Fruit fly (Drosophila melanogaster) whole organism, embryonic: ENCODE results near the gene Rh2.
A peak's percentile ranks its signal among the peaks of the same experiment; 100 is the strongest.

Source experiments
- Bdp1 ChIP-seq: fragments of 200-800 bp; sonication (Bioruptor generic); optimal IDR thresholded peaks from 3 replicates; lab custom pipeline; 2016; ENCODE audit warnings: missing biosample characterization, missing genetic modification characterization
- CG10462 ChIP-seq: fragments of 200-800 bp; sonication (Bioruptor generic); optimal IDR thresholded peaks from 2 replicates; lab custom pipeline; 2016; ENCODE audit warnings: missing biosample characterization, missing genetic modification characterization
- CG12155 ChIP-seq: fragments of 200-800 bp; sonication (Bioruptor generic); optimal IDR thresholded peaks from 3 replicates; lab custom pipeline; 2016; ENCODE audit warnings: missing biosample characterization, missing genetic modification characterization
- CG12391 ChIP-seq: fragments of 200-800 bp; sonication (Bioruptor generic); optimal IDR thresholded peaks from 3 replicates; lab custom pipeline; 2018; ENCODE audit warnings: missing biosample characterization, mild to moderate bottlenecking, missing genetic modification characterization, moderate library complexity
- CG12769 ChIP-seq: fragments of 200-800 bp; sonication (Bioruptor generic); optimal IDR thresholded peaks from 2 replicates; lab custom pipeline; 2019; ENCODE audit warnings: missing biosample characterization, mild to moderate bottlenecking, missing genetic modification characterization, moderate library complexity
- CG13624 ChIP-seq: fragments of 200-800 bp; sonication (Bioruptor generic); optimal IDR thresholded peaks from 2 replicates; lab custom pipeline; 2016; ENCODE audit warnings: missing biosample characterization, missing genetic modification characterization
- CG15011 ChIP-seq: fragments of 200-800 bp; sonication (Bioruptor generic); optimal IDR thresholded peaks from 3 replicates; lab custom pipeline; 2018; ENCODE audit warnings: missing biosample characterization, mild to moderate bottlenecking, missing genetic modification characterization
- CG15479 ChIP-seq: fragments of 200-800 bp; sonication (Bioruptor generic); optimal IDR thresholded peaks from 3 replicates; lab custom pipeline; 2019; ENCODE audit warnings: missing biosample characterization, mild to moderate bottlenecking, missing genetic modification characterization, moderate library complexity
- CG16779 ChIP-seq: fragments of 200-800 bp; sonication (Bioruptor generic); IDR thresholded peaks from 2 replicates; pipeline ENCODE4 v1.3.6; 2022; ENCODE audit warnings: missing biosample characterization, missing genetic modification characterization
- CG17568 ChIP-seq: fragments of 200-800 bp; sonication (Bioruptor generic); optimal IDR thresholded peaks from 2 replicates; lab custom pipeline; 2018; ENCODE audit warnings: missing biosample characterization, mild to moderate bottlenecking, missing genetic modification characterization, moderate library complexity
- CG18476 ChIP-seq: fragments of 200-800 bp; sonication (Bioruptor generic); optimal IDR thresholded peaks from 2 replicates; lab custom pipeline; 2016; ENCODE audit warnings: missing biosample characterization, mild to moderate bottlenecking, missing genetic modification characterization
- CG18599 ChIP-seq: fragments of 200-800 bp; sonication (Bioruptor generic); optimal IDR thresholded peaks from 3 replicates; lab custom pipeline; 2017; ENCODE audit warnings: missing biosample characterization, missing genetic modification characterization, mild to moderate bottlenecking, moderate library complexity, missing genetic modification reagents
- CG2129 ChIP-seq: fragments of 200-800 bp; sonication (Bioruptor generic); IDR thresholded peaks from 2 replicates; pipeline ENCODE4 v1.3.6; 2022; ENCODE audit warnings: missing biosample characterization, missing genetic modification characterization; ENCODE audit not compliant: partially characterized antibody
- CG2875 ChIP-seq: fragments of 200-800 bp; sonication (Bioruptor generic); optimal IDR thresholded peaks from 2 replicates; lab custom pipeline; 2017; ENCODE audit warnings: missing biosample characterization, mild to moderate bottlenecking, missing genetic modification characterization, missing genetic modification reagents
- CG30020 ChIP-seq: fragments of 200-800 bp; optimal IDR thresholded peaks from 2 replicates; lab custom pipeline; 2019; ENCODE audit warnings: missing biosample characterization, mild to moderate bottlenecking, missing genetic modification characterization, moderate library complexity
- CG43689 ChIP-seq: fragments of 200-800 bp; sonication (Bioruptor generic); IDR thresholded peaks from 2 replicates; pipeline ENCODE4 v1.3.6; 2022; ENCODE audit warnings: missing biosample characterization, missing genetic modification characterization
- CG6175 ChIP-seq: fragments of 200-800 bp; sonication (Bioruptor generic); IDR thresholded peaks from 3 replicates; pipeline ENCODE4 v1.3.6; 2022; ENCODE audit warnings: missing biosample characterization, missing genetic modification characterization
- CG6654 ChIP-seq: fragments of 200-800 bp; sonication (Bioruptor generic); optimal IDR thresholded peaks from 2 replicates; lab custom pipeline; 2017; ENCODE audit warnings: missing biosample characterization, mild to moderate bottlenecking, missing genetic modification characterization
- CG7745 ChIP-seq: fragments of 200-800 bp; sonication (Bioruptor generic); optimal IDR thresholded peaks from 2 replicates; lab custom pipeline; 2018; ENCODE audit warnings: missing biosample characterization, mild to moderate bottlenecking, missing genetic modification characterization, moderate library complexity
- CG7839 ChIP-seq: fragments of 200-800 bp; sonication (Bioruptor generic); optimal IDR thresholded peaks from 3 replicates; lab custom pipeline; 2018; ENCODE audit warnings: missing biosample characterization, mild to moderate bottlenecking, missing genetic modification characterization, moderate library complexity
- Camta ChIP-seq: fragments of 200-800 bp; sonication (Bioruptor generic); optimal IDR thresholded peaks from 2 replicates; lab custom pipeline; 2016; ENCODE audit warnings: missing biosample characterization, missing genetic modification characterization
- CkIIα-i1 ChIP-seq: fragments of 200-800 bp; sonication (Bioruptor generic); IDR thresholded peaks from 2 replicates; pipeline ENCODE4 v1.3.6; 2022; ENCODE audit warnings: missing biosample characterization, missing genetic modification characterization
- CrebB ChIP-seq: fragments of 200-800 bp; sonication (Bioruptor generic); optimal IDR thresholded peaks from 3 replicates; lab custom pipeline; 2018; ENCODE audit warnings: missing biosample characterization, mild to moderate bottlenecking, missing genetic modification characterization
- Dek ChIP-seq: fragments of 200-800 bp; sonication (Bioruptor generic); optimal IDR thresholded peaks from 3 replicates; lab custom pipeline; 2019; ENCODE audit warnings: missing biosample characterization, mild to moderate bottlenecking, missing genetic modification characterization, moderate library complexity
- Dref ChIP-seq: fragments of 200-800 bp; sonication (Bioruptor generic); IDR thresholded peaks from 2 replicates; pipeline ENCODE4 v1.3.6; 2022; ENCODE audit warnings: missing biosample characterization, missing genetic modification characterization
- ERR ChIP-seq: fragments of 200-800 bp; sonication (Bioruptor generic); optimal IDR thresholded peaks from 2 replicates; lab custom pipeline; 2016; ENCODE audit warnings: missing biosample characterization, missing genetic modification characterization
- Ets65A ChIP-seq: fragments of 200-800 bp; sonication (Bioruptor generic); peaks from one replicate; lab custom pipeline; 2016; ENCODE audit warnings: missing biosample characterization, missing genetic modification characterization
- Fer2 ChIP-seq: fragments of 200-800 bp; sonication (Bioruptor generic); optimal IDR thresholded peaks from 2 replicates; lab custom pipeline; 2018; ENCODE audit warnings: missing biosample characterization, mild to moderate bottlenecking, missing genetic modification characterization, moderate library complexity
- Fer3 ChIP-seq: fragments of 200-800 bp; sonication (Bioruptor generic); optimal IDR thresholded peaks from 2 replicates; lab custom pipeline; 2018; ENCODE audit warnings: missing biosample characterization, mild to moderate bottlenecking, missing genetic modification characterization, moderate library complexity
- HmgZ ChIP-seq: fragments of 200-800 bp; sonication (Bioruptor generic); optimal IDR thresholded peaks from 2 replicates; lab custom pipeline; 2018; ENCODE audit warnings: missing biosample characterization, mild to moderate bottlenecking, missing genetic modification characterization
- Neu2 ChIP-seq: fragments of 200-800 bp; sonication (Bioruptor generic); optimal IDR thresholded peaks from 3 replicates; lab custom pipeline; 2016; ENCODE audit warnings: missing biosample characterization, missing genetic modification characterization, borderline replicate concordance
- Nf-YA ChIP-seq: fragments of 200-800 bp; sonication (Bioruptor generic); IDR thresholded peaks from 2 replicates; pipeline ENCODE4 v1.3.6; 2022; ENCODE audit warnings: missing biosample characterization, missing genetic modification characterization
- Nf-YC ChIP-seq: fragments of 200-800 bp; optimal IDR thresholded peaks from 3 replicates; lab custom pipeline; 2019; ENCODE audit warnings: missing biosample characterization, mild to moderate bottlenecking, missing genetic modification characterization, moderate library complexity
- Oli ChIP-seq: fragments of 200-800 bp; sonication (Bioruptor generic); optimal IDR thresholded peaks from 2 replicates; lab custom pipeline; 2018; ENCODE audit warnings: missing biosample characterization, mild to moderate bottlenecking, missing genetic modification characterization, moderate library complexity
- Sox100B ChIP-seq: fragments of 200-800 bp; sonication (Bioruptor generic); optimal IDR thresholded peaks from 3 replicates; lab custom pipeline; 2018; ENCODE audit warnings: missing biosample characterization, mild to moderate bottlenecking, missing genetic modification characterization
- TFAM ChIP-seq: fragments of 200-800 bp; sonication (Bioruptor generic); optimal IDR thresholded peaks from 2 replicates; lab custom pipeline; 2017; ENCODE audit warnings: missing biosample characterization, missing genetic modification characterization, inconsistent platforms
- ash1 ChIP-seq: fragments of 200-800 bp; sonication (Bioruptor generic); optimal IDR thresholded peaks from 2 replicates; lab custom pipeline; 2018; ENCODE audit warnings: missing biosample characterization, mild to moderate bottlenecking, missing genetic modification characterization
- bigmax ChIP-seq: fragments of 200-800 bp; sonication (Bioruptor generic); optimal IDR thresholded peaks from 2 replicates; lab custom pipeline; 2018; ENCODE audit warnings: missing biosample characterization, mild to moderate bottlenecking, missing genetic modification characterization
- cg ChIP-seq: fragments of 200-800 bp; sonication (Bioruptor generic); optimal IDR thresholded peaks from 3 replicates; lab custom pipeline; 2019; ENCODE audit warnings: missing biosample characterization, mild to moderate bottlenecking, missing genetic modification characterization, moderate library complexity
- disco-r ChIP-seq: fragments of 200-800 bp; sonication (Bioruptor generic); optimal IDR thresholded peaks from 2 replicates; lab custom pipeline; 2016; ENCODE audit warnings: missing biosample characterization, missing genetic modification characterization
- fru ChIP-seq: fragments of >200 bp; optimal IDR thresholded peaks from 2 replicates; lab custom pipeline; 2017
- kni ChIP-seq: fragments of 200-800 bp; sonication (Bioruptor generic); optimal IDR thresholded peaks from 3 replicates; lab custom pipeline; 2017; ENCODE audit warnings: mild to moderate bottlenecking, missing biosample characterization, missing genetic modification reagents, missing genetic modification characterization
- lola ChIP-seq, 3 experiments: fragments of >200 bp in 2 of 3; fragments of 200-800 bp in 1 of 3; sonication (Bioruptor generic) in 1 of 3; optimal IDR thresholded peaks; 2 replicates each; lab custom pipeline; 2017 to 2019; ENCODE audit warnings: missing biosample characterization in 3 of 3, missing genetic modification characterization in 3 of 3, mild to moderate bottlenecking in 1 of 3, moderate library complexity in 1 of 3
- lov ChIP-seq, 2 experiments: fragments of 200-800 bp in 1 of 2; fragments of >200 bp in 1 of 2; sonication (Bioruptor generic) in 1 of 2; IDR thresholded peaks in 1 of 2; optimal IDR thresholded peaks in 1 of 2; 2 replicates in 1 of 2; 3 replicates in 1 of 2; pipeline versions ENCODE4 v1.3.6 to Lab custom; 2017 to 2022; ENCODE audit warnings: missing biosample characterization in 1 of 2, missing genetic modification characterization in 1 of 2
- pan ChIP-seq, 4 experiments: fragments of >200 bp in 3 of 4; fragments of 200-800 bp in 1 of 4; sonication (Bioruptor generic) in 1 of 4; optimal IDR thresholded peaks in 3 of 4; IDR thresholded peaks in 1 of 4; 2 replicates each; pipeline versions ENCODE4 v1.3.6 to Lab custom; 2017 to 2022; ENCODE audit warnings: missing biosample characterization in 2 of 4, missing genetic modification characterization in 2 of 4, mixed read lengths in 1 of 4
- pros ChIP-seq: fragments of 200-800 bp; sonication (Bioruptor generic); optimal IDR thresholded peaks from 3 replicates; lab custom pipeline; 2019; ENCODE audit warnings: missing biosample characterization, mild to moderate bottlenecking, missing genetic modification characterization, moderate library complexity
- sens ChIP-seq: fragments of 200-800 bp; sonication (Bioruptor generic); peaks from one replicate; lab custom pipeline; 2016; ENCODE audit warnings: missing biosample characterization, missing genetic modification characterization
- sr ChIP-seq: fragments of 200-800 bp; sonication (Bioruptor generic); IDR thresholded peaks from 3 replicates; pipeline ENCODE4 v1.3.6; 2022; ENCODE audit warnings: missing biosample characterization, missing genetic modification characterization
- tgo ChIP-seq: fragments of 200-800 bp; sonication (Bioruptor generic); IDR thresholded peaks from 3 replicates; pipeline ENCODE4 v1.3.6; 2022; ENCODE audit warnings: missing biosample characterization, missing genetic modification characterization

The Rh2 gene

dm6 chr3R:18923208-18923761, 24.1 kb downstream of the Rh2 start (continued):
- TF ChIP-seq CG12391 (tag; lab: Kevin White, UChicago): no peak
- TF ChIP-seq CG7745 (tag; lab: Kevin White, UChicago): no peak
- no peak for TF ChIP-seq Bdp1 (GFP tag; lab: Kevin White, UChicago)
- peak; percentile 13 for TF ChIP-seq kni (GFP tag; lab: Kevin White, UChicago)
- TF ChIP-seq CG12769: no peak
- no peak for TF ChIP-seq lov (optimal IDR thresholded peaks at IDR 0.05; lab: Kevin White, UChicago)
- TF ChIP-seq lov (GFP tag; IDR thresholded peaks at IDR 0.05; lab: Robert Waterston, UW): no peak
- no peak for TF ChIP-seq CrebB
- peak; percentile 55; the same call in 1 of the 2 replicates for TF ChIP-seq Nf-YA
- TF ChIP-seq Nf-YC (tag; lab: Kevin White, UChicago): peak; percentile 95
- TF ChIP-seq CkIIα-i1 (GFP tag; lab: Robert Waterston, UW): no peak
- TF ChIP-seq CG18476 (GFP tag; lab: Kevin White, UChicago): no peak
- no peak for TF ChIP-seq pros (GFP tag; lab: Kevin White, UChicago)
- no peak for TF ChIP-seq CG10462 (GFP tag; lab: Kevin White, UChicago)
- TF ChIP-seq CG7839: no peak
- no peak for TF ChIP-seq CG6175
- peak; percentile 78 for TF ChIP-seq cg (GFP tag; lab: Kevin White, UChicago)
- TF ChIP-seq tgo (GFP tag; lab: Robert Waterston, UW): no peak
- TF ChIP-seq CG13624 (GFP tag; lab: Kevin White, UChicago): no peak
- peak; percentile 31 for TF ChIP-seq HmgZ
- no peak for TF ChIP-seq CG15011 (GFP tag; lab: Kevin White, UChicago)
- no peak for TF ChIP-seq CG6654
- no peak for TF ChIP-seq CG15479 (GFP tag; lab: Kevin White, UChicago)
- no peak for TF ChIP-seq CG18599 (GFP tag; lab: Kevin White, UChicago)
- peak; percentile 43 for TF ChIP-seq bigmax (GFP tag; lab: Kevin White, UChicago)
- TF ChIP-seq pan (optimal IDR thresholded peaks at IDR 0.05; lab: Kevin White, UChicago): no peak
- TF ChIP-seq pan (GFP tag; optimal IDR thresholded peaks at IDR 0.05 in 1 of 2, IDR thresholded peaks at IDR 0.05 in 1 of 2): peak in 1 of 2 experiments; percentile 45
- TF ChIP-seq CG43689: no peak
- no peak for TF ChIP-seq CG17568 (GFP tag; lab: Kevin White, UChicago)
- TF ChIP-seq Oli (tag; lab: Kevin White, UChicago): no peak
- TF ChIP-seq Fer2 (tag; lab: Kevin White, UChicago): no peak
- TF ChIP-seq sr (GFP tag; lab: Robert Waterston, UW): no peak
- peak; percentile 55 for TF ChIP-seq sens (GFP tag; lab: Kevin White, UChicago)
- peak; percentile 11 for TF ChIP-seq Sox100B (GFP tag; lab: Kevin White, UChicago)
- TF ChIP-seq TFAM: no peak
- TF ChIP-seq ash1 (GFP tag; lab: Kevin White, UChicago): no peak
- TF ChIP-seq Dref (GFP tag; lab: Robert Waterston, UW): no peak
- TF ChIP-seq Camta (GFP tag; lab: Kevin White, UChicago): no peak
- TF ChIP-seq Neu2 (GFP tag; lab: Kevin White, UChicago): no peak
- TF ChIP-seq lola (GFP tag; optimal IDR thresholded peaks at IDR 0.05; lab: Kevin White, UChicago): peak in 1 of 3 experiments; percentile 22
- TF ChIP-seq CG16779: no peak
- no peak for TF ChIP-seq CG2129
- TF ChIP-seq Ets65A: no peak
- no peak for TF ChIP-seq CG30020 (tag; lab: Kevin White, UChicago)
- no peak for TF ChIP-seq CG2875
- TF ChIP-seq fru: no peak
- no peak for TF ChIP-seq Fer3 (tag; lab: Kevin White, UChicago)
- TF ChIP-seq Dek (tag; lab: Kevin White, UChicago): no peak
- no peak for TF ChIP-seq CG12155
- TF ChIP-seq disco-r (GFP tag; lab: Kevin White, UChicago): no peak
- TF ChIP-seq ERR (GFP tag; lab: Kevin White, UChicago): no peak
